Fruit fly (Drosophila melanogaster) whole organism, embryonic: ENCODE measurements around the gene sti.

Source experiments
- Awh ChIP-seq: fragments of 200-800 bp; sonication (Bioruptor generic); IDR thresholded peaks from 2 replicates; pipeline ENCODE4, ENCODE4 v1.3.6; 2022; ENCODE audit warnings: missing biosample characterization, missing genetic modification characterization
- Blimp-1 ChIP-seq: fragments of 200-800 bp; sonication (Bioruptor generic); optimal IDR thresholded peaks from 3 replicates; lab custom pipeline; 2018; ENCODE audit warnings: missing biosample characterization, missing genetic modification characterization, mild to moderate bottlenecking, moderate library complexity, missing genetic modification reagents
- CG10209 ChIP-seq: fragments of 200-800 bp; sonication (Bioruptor generic); optimal IDR thresholded peaks from 3 replicates; lab custom pipeline; 2017; ENCODE audit warnings: missing biosample characterization, mild to moderate bottlenecking, missing genetic modification characterization, missing genetic modification reagents
- CG10543 ChIP-seq: fragments of 200-800 bp; sonication (Bioruptor generic); optimal IDR thresholded peaks from 3 replicates; lab custom pipeline; 2017; ENCODE audit warnings: missing biosample characterization, mild to moderate bottlenecking, missing genetic modification characterization, moderate library complexity
- CG10565 ChIP-seq: fragments of 200-800 bp; sonication (Bioruptor generic); optimal IDR thresholded peaks from 3 replicates; lab custom pipeline; 2016; ENCODE audit warnings: missing biosample characterization, mild to moderate bottlenecking, missing genetic modification characterization
- CG11696 ChIP-seq: fragments of 200-800 bp; sonication (Bioruptor generic); IDR thresholded peaks from 2 replicates; pipeline ENCODE4 v1.3.6; 2022; ENCODE audit warnings: missing biosample characterization, missing genetic modification characterization
- CG12659 ChIP-seq: fragments of 200-800 bp; sonication (Bioruptor generic); optimal IDR thresholded peaks from 3 replicates; lab custom pipeline; 2017; ENCODE audit warnings: mild to moderate bottlenecking, missing biosample characterization, missing genetic modification reagents, missing genetic modification characterization
- CG13296 ChIP-seq: fragments of 200-800 bp; sonication (Bioruptor generic); optimal IDR thresholded peaks from 3 replicates; lab custom pipeline; 2018; ENCODE audit warnings: missing biosample characterization, mild to moderate bottlenecking, missing genetic modification characterization
- CG15696 ChIP-seq: fragments of 200-800 bp; sonication (Bioruptor generic); optimal IDR thresholded peaks from 2 replicates; lab custom pipeline; 2019; ENCODE audit warnings: missing biosample characterization, mild to moderate bottlenecking, missing genetic modification characterization, moderate library complexity
- CG3281 ChIP-seq: fragments of 200-800 bp; sonication (Bioruptor generic); optimal IDR thresholded peaks from 3 replicates; lab custom pipeline; 2017; ENCODE audit warnings: missing biosample characterization, mild to moderate bottlenecking, missing genetic modification characterization
- CG4854 ChIP-seq: fragments of 200-800 bp; sonication (Bioruptor generic); optimal IDR thresholded peaks from 2 replicates; lab custom pipeline; 2016; ENCODE audit warnings: missing biosample characterization, missing genetic modification characterization, inconsistent platforms
- CG8290 ChIP-seq, 3 experiments: fragments of 200-800 bp; sonication (Bioruptor generic); optimal IDR thresholded peaks; 2 replicates each; lab custom pipeline; 2016 to 2019; ENCODE audit warnings: missing biosample characterization in 3 of 3, missing genetic modification characterization in 3 of 3, mild to moderate bottlenecking in 2 of 3, moderate library complexity in 1 of 3
- CG8478 ChIP-seq: fragments of >200 bp; optimal IDR thresholded peaks from 2 replicates; lab custom pipeline; 2018
- CG9609 ChIP-seq: fragments of 200-800 bp; sonication (Bioruptor generic); optimal IDR thresholded peaks from 3 replicates; lab custom pipeline; 2016; ENCODE audit warnings: missing biosample characterization, missing genetic modification characterization
- Doc2 ChIP-seq: fragments of 200-800 bp; sonication (Bioruptor generic); IDR thresholded peaks from 2 replicates; pipeline ENCODE4 v1.3.6; 2022; ENCODE audit warnings: missing biosample characterization, missing genetic modification characterization
- Dp ChIP-seq: fragments of 200-800 bp; sonication (Bioruptor generic); optimal IDR thresholded peaks from 2 replicates; lab custom pipeline; 2018; ENCODE audit warnings: missing biosample characterization, mild to moderate bottlenecking, missing genetic modification characterization, moderate library complexity
- Dref ChIP-seq: fragments of 200-800 bp; sonication (Bioruptor generic); IDR thresholded peaks from 2 replicates; pipeline ENCODE4 v1.3.6; 2022; ENCODE audit warnings: missing biosample characterization, missing genetic modification characterization
- HHEX ChIP-seq: fragments of 200-800 bp; sonication (Bioruptor generic); optimal IDR thresholded peaks from 3 replicates; lab custom pipeline; 2017; ENCODE audit warnings: missing biosample characterization, mild to moderate bottlenecking, missing genetic modification characterization, missing genetic modification reagents
- Hey ChIP-seq: fragments of 200-800 bp; sonication (Bioruptor generic); optimal IDR thresholded peaks from 3 replicates; lab custom pipeline; 2018; ENCODE audit warnings: missing biosample characterization, mild to moderate bottlenecking, missing genetic modification characterization
- Mrtf ChIP-seq: fragments of 200-800 bp; sonication (Bioruptor generic); IDR thresholded peaks from 3 replicates; pipeline ENCODE4 v1.3.6; 2022; ENCODE audit warnings: missing biosample characterization, missing genetic modification characterization
- Myb ChIP-seq: fragments of 200-800 bp; sonication (Bioruptor generic); optimal IDR thresholded peaks from 2 replicates; lab custom pipeline; 2016; ENCODE audit warnings: missing biosample characterization, missing genetic modification characterization
- NK7.1 ChIP-seq: fragments of 200-800 bp; sonication (Bioruptor generic); optimal IDR thresholded peaks from 3 replicates; lab custom pipeline; 2016; ENCODE audit warnings: missing biosample characterization, missing genetic modification characterization
- Nf-YA ChIP-seq: fragments of 200-800 bp; sonication (Bioruptor generic); IDR thresholded peaks from 2 replicates; pipeline ENCODE4 v1.3.6; 2022; ENCODE audit warnings: missing biosample characterization, missing genetic modification characterization
- Oaz ChIP-seq: fragments of 200-800 bp; sonication (Bioruptor generic); IDR thresholded peaks from 2 replicates; pipeline ENCODE4 v1.3.6; 2022; ENCODE audit warnings: missing biosample characterization, missing genetic modification characterization
- abd-A ChIP-seq: fragments of 200-800 bp; sonication (Bioruptor generic); optimal IDR thresholded peaks from 3 replicates; lab custom pipeline; 2019; ENCODE audit warnings: missing biosample characterization, mild to moderate bottlenecking, missing genetic modification characterization, moderate library complexity
- dmrt99B ChIP-seq: fragments of 200-800 bp; sonication (Bioruptor generic); optimal IDR thresholded peaks from 2 replicates; lab custom pipeline; 2018; ENCODE audit warnings: missing biosample characterization, mild to moderate bottlenecking, missing genetic modification characterization, moderate library complexity
- fd102C ChIP-seq: fragments of 200-800 bp; sonication (Bioruptor generic); optimal IDR thresholded peaks from 2 replicates; lab custom pipeline; 2018; ENCODE audit warnings: missing biosample characterization, mild to moderate bottlenecking, missing genetic modification characterization, moderate library complexity
- gem ChIP-seq: fragments of 200-800 bp; sonication (Bioruptor generic); optimal IDR thresholded peaks from 2 replicates; lab custom pipeline; 2019; ENCODE audit warnings: missing biosample characterization, mild to moderate bottlenecking, missing genetic modification characterization, moderate library complexity
- grau ChIP-seq: fragments of 200-800 bp; optimal IDR thresholded peaks from 3 replicates; lab custom pipeline; 2019; ENCODE audit warnings: missing biosample characterization, mild to moderate bottlenecking, missing genetic modification characterization, moderate library complexity
- kni ChIP-seq: fragments of 200-800 bp; sonication (Bioruptor generic); optimal IDR thresholded peaks from 3 replicates; lab custom pipeline; 2017; ENCODE audit warnings: mild to moderate bottlenecking, missing biosample characterization, missing genetic modification reagents, missing genetic modification characterization
- oc ChIP-seq: fragments of 200-800 bp; sonication (Bioruptor generic); optimal IDR thresholded peaks from 2 replicates; lab custom pipeline; 2018; ENCODE audit warnings: missing biosample characterization, mild to moderate bottlenecking, missing genetic modification characterization, moderate library complexity
- odd ChIP-seq: fragments of 200-800 bp; sonication (Bioruptor generic); optimal IDR thresholded peaks from 2 replicates; lab custom pipeline; 2017; ENCODE audit warnings: missing biosample characterization, mild to moderate bottlenecking, missing genetic modification characterization
- pb ChIP-seq: fragments of 200-800 bp; sonication (Bioruptor generic); optimal IDR thresholded peaks from 3 replicates; lab custom pipeline; 2016; ENCODE audit warnings: missing biosample characterization, missing genetic modification characterization
- row ChIP-seq: fragments of 200-800 bp; sonication (Bioruptor generic); IDR thresholded peaks from 3 replicates; pipeline ENCODE4 v1.3.6; 2022; ENCODE audit warnings: missing biosample characterization, missing genetic modification characterization
- salm ChIP-seq: fragments of 200-800 bp; sonication (Bioruptor generic); optimal IDR thresholded peaks from 2 replicates; lab custom pipeline; 2018; ENCODE audit warnings: missing biosample characterization, mild to moderate bottlenecking, missing genetic modification characterization
- sd ChIP-seq: fragments of 200-800 bp; sonication (Bioruptor generic); optimal IDR thresholded peaks from 3 replicates; lab custom pipeline; 2018; ENCODE audit warnings: missing biosample characterization, mild to moderate bottlenecking, missing genetic modification characterization, moderate library complexity
- sqz ChIP-seq: fragments of 200-800 bp; sonication (Bioruptor generic); optimal IDR thresholded peaks from 3 replicates; lab custom pipeline; 2018; ENCODE audit warnings: missing biosample characterization, mild to moderate bottlenecking, missing genetic modification characterization
- tio ChIP-seq: fragments of 200-800 bp; sonication (Bioruptor generic); optimal IDR thresholded peaks from 2 replicates; lab custom pipeline; 2017; ENCODE audit warnings: missing biosample characterization, missing genetic modification characterization, inconsistent platforms
- vvl ChIP-seq: fragments of 200-800 bp; sonication (Bioruptor generic); IDR thresholded peaks from 2 replicates; pipeline ENCODE4 v1.3.6; 2022; ENCODE audit warnings: missing biosample characterization, missing genetic modification characterization
- yki ChIP-seq: fragments of >200 bp; optimal IDR thresholded peaks from 3 replicates; lab custom pipeline; 2018

Gene sti

dm6 chr3L:12461953-12462352, 52.7 kb downstream of the sti start:
- TF ChIP-seq sd (tag; lab: Kevin White, UChicago) (peak; percentile 16), CG10209 (GFP tag; lab: Kevin White, UChicago) (no peak), yki (lab: Kevin White, UChicago) (no peak), CG15696 (tag; lab: Kevin White, UChicago) (no peak), CG9609 (GFP tag; lab: Kevin White, UChicago) (no peak), Doc2 (GFP tag; lab: Robert Waterston, UW) (no peak), Blimp-1 (peak; percentile 77), sqz (peak; percentile 61), CG10565 (no peak), dmrt99B (tag; lab: Kevin White, UChicago) (no peak), pb (GFP tag; lab: Kevin White, UChicago) (no peak), CG10543 (no peak), CG8478 (lab: Kevin White, UChicago) (no peak), kni (GFP tag; lab: Kevin White, UChicago) (peak; percentile 10), Oaz (GFP tag; lab: Robert Waterston, UW) (no peak), Nf-YA (GFP tag; lab: Robert Waterston, UW) (no peak), row (GFP tag; lab: Robert Waterston, UW) (0 out of 3 replicates have a peak, but pooled peaks have one; percentile 23), oc (tag; lab: Kevin White, UChicago) (peak; percentile 76), CG8290 (GFP tag; optimal IDR thresholded peaks at IDR 0.05; lab: Kevin White, UChicago) (no peak), CG8290 (tag; optimal IDR thresholded peaks at IDR 0.05; lab: Kevin White, UChicago) (no peak), tio (GFP tag; lab: Kevin White, UChicago) (no peak), Dp (GFP tag; lab: Kevin White, UChicago) (no peak), CG13296 (no peak), gem (tag; lab: Kevin White, UChicago) (no peak), odd (GFP tag; lab: Kevin White, UChicago) (no peak), Mrtf (GFP tag; lab: Robert Waterston, UW) (no peak), vvl (0 out of 2 replicates have a peak, but pooled peaks have one; percentile 27), HHEX (no peak), CG4854 (GFP tag; lab: Kevin White, UChicago) (no peak), fd102C (GFP tag; lab: Kevin White, UChicago) (no peak), CG12659 (GFP tag; lab: Kevin White, UChicago) (no peak), NK7.1 (GFP tag; lab: Kevin White, UChicago) (no peak), grau (tag; lab: Kevin White, UChicago) (peak; percentile 80), abd-A (tag; lab: Kevin White, UChicago) (peak; percentile 97), CG3281 (GFP tag; lab: Kevin White, UChicago) (no peak), Myb (GFP tag; lab: Kevin White, UChicago) (no peak), CG11696 (no peak), Dref (GFP tag; lab: Robert Waterston, UW) (no peak), Awh (GFP tag; lab: Robert Waterston, UW) (peak; percentile 87), salm (tag; lab: Kevin White, UChicago) (no peak), Hey (tag; lab: Kevin White, UChicago) (no peak)
